Worm (Caenorhabditis elegans): ENCODE measurements around the gene hlh-13.

Gene hlh-13

DNA sequence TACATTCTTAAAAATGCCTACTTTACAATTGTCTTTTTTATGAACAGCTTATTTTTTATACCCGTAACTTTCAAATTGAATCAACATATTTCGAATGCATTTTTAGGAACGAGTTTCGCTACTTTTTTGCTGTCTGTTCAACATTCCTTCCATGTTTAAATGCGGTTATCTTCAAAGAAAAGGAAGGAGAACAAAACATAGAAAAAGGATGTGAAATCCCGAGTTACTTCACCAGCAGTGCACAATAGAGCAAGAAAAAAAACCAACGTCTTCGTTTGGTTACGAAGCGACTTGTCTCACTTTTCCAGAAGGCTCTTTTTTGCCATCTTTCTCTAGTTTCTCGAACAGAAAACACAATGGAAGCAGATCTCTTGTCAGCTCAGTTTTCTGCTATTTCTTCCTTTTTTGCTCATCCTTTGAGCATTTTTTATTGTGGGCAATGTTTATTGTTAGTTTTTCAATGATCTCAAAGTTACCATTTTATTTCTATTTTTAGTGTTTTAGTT, 36.7 kb downstream of the hlh-13 start, which contains the start of gene cka-2:
cka-2 (plus strand) TSS at position 456 of the 506 bp plus-strand sequence.
- TF ChIP-seq lin-14 (GFP tag; optimal IDR thresholded peaks at IDR 0.05): peak; percentile 67
- TF ChIP-seq fkh-4 (tag; optimal IDR thresholded peaks at IDR 0.05; ENCODE audit: borderline replicate concordance): no peak
- TF ChIP-seq fkh-10 (GFP tag; optimal IDR thresholded peaks at IDR 0.05): peak; percentile 76
- TF ChIP-seq ceh-82 (tag; optimal IDR thresholded peaks at IDR 0.05): peak in 1 of 3 experiments; percentile 23
- no peak for TF ChIP-seq mab-9 (GFP tag; IDR thresholded peaks at IDR 0.05)
- no peak for TF ChIP-seq nhr-20 (tag; optimal IDR thresholded peaks at IDR 0.05)
- TF ChIP-seq rnt-1 (tag; optimal IDR thresholded peaks at IDR 0.05): no peak
- peak; percentile 8 for TF ChIP-seq nhr-71 (tag; optimal IDR thresholded peaks at IDR 0.05)

DNA sequence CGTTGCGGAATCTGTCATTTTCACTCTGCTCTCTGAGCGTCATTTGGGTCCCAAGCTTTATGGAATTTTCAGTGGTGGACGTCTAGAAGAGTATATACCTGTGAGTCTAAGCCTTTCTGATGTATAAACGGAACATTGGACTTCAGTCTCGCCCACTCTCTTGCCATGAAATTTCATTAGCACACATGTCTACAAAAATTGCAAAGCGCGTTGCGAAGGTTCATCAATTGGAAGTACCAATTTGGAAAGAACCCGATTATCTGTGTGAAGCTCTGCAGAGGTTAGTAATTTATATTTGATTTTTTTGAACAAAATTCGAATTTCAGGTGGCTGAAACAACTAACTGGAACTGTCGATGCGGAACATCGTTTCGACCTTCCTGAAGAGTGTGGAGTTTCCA, 40.8 kb downstream of the hlh-13 start:
- TF ChIP-seq isw-1 (GFP tag; IDR thresholded peaks at IDR 0.05) (no peak), fkh-4 (tag; optimal IDR thresholded peaks at IDR 0.05; ENCODE audit: borderline replicate concordance) (no peak), mdl-1 (tag; optimal IDR thresholded peaks at IDR 0.05) (no peak), nhr-20 (tag; optimal IDR thresholded peaks at IDR 0.05) (no peak), unc-30 (tag; optimal IDR thresholded peaks at IDR 0.05) (no peak), ces-1 (GFP tag; optimal IDR thresholded peaks at IDR 0.05) (no peak), lin-39 (tag; optimal IDR thresholded peaks at IDR 0.05) (no peak), hpl-2 (GFP tag; optimal IDR thresholded peaks at IDR 0.05) (no peak), nhr-77 (tag; optimal IDR thresholded peaks at IDR 0.05) (no peak), efl-1 (optimal IDR thresholded peaks at IDR 0.05) (no peak), efl-1 (GFP tag; optimal IDR thresholded peaks at IDR 0.05 in 1 of 2) (no peak), grh-1 (GFP tag; IDR thresholded peaks at IDR 0.05) (no peak), egl-13 (tag; optimal IDR thresholded peaks at IDR 0.05) (no peak), zip-4 (GFP tag; optimal IDR thresholded peaks at IDR 0.05) (no peak), nhr-237 (tag; optimal IDR thresholded peaks at IDR 0.05) (no peak), egl-27 (tag; optimal IDR thresholded peaks at IDR 0.05) (no peak), lin-13 (GFP tag; optimal IDR thresholded peaks at IDR 0.05) (no peak)

DNA sequence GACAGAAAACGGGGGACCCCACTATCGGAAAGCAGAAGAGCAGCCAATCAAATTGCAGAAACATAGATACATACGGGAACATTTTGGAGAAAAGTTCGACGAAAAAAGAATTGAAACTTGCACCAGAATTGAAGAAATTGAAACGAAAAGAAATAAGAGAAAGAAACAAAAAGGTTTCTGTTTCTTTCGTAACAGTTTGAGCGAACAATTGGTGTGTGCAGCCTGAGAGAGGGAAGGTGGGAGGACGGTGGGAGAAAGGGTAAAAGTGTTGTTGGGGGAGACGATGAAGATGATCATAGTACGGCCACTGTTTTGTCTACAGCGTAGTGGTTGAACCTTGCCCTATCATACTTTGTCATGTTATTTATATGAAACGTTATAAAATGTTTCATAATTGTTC, 45.9 kb downstream of the hlh-13 start:
- TF ChIP-seq ceh-82 (tag; optimal IDR thresholded peaks at IDR 0.05): no peak
- peak; percentile 38 for TF ChIP-seq snu-23 (GFP tag; optimal IDR thresholded peaks at IDR 0.05)
- TF ChIP-seq unc-62 (GFP tag; optimal IDR thresholded peaks at IDR 0.05): no peak
- no peak for TF ChIP-seq nhr-84 (tag; optimal IDR thresholded peaks at IDR 0.05)
- TF ChIP-seq sox-4 (tag; optimal IDR thresholded peaks at IDR 0.05): no peak
- no peak for TF ChIP-seq dpl-1 (GFP tag; optimal IDR thresholded peaks at IDR 0.05)
- no peak for TF ChIP-seq nhr-76 (tag; optimal IDR thresholded peaks at IDR 0.05)
- peak; percentile 2 for TF ChIP-seq nhr-90 (tag; optimal IDR thresholded peaks at IDR 0.05; ENCODE audit: poor library complexity)
- TF ChIP-seq lin-14 (GFP tag; optimal IDR thresholded peaks at IDR 0.05): peak; percentile 59
- TF ChIP-seq mdl-1 (tag; optimal IDR thresholded peaks at IDR 0.05): no peak
- TF ChIP-seq aha-1 (tag; optimal IDR thresholded peaks at IDR 0.05): no peak
- peak; percentile 44 for TF ChIP-seq rnt-1 (tag; optimal IDR thresholded peaks at IDR 0.05)
- TF ChIP-seq nhr-20 (tag; optimal IDR thresholded peaks at IDR 0.05): peak; percentile 26
- no peak for TF ChIP-seq lin-13 (GFP tag; optimal IDR thresholded peaks at IDR 0.05)
- no peak for TF ChIP-seq ztf-11 (tag; optimal IDR thresholded peaks at IDR 0.05)
- TF ChIP-seq aly-2 (tag; optimal IDR thresholded peaks at IDR 0.05): no peak
- no peak for TF ChIP-seq nhr-237 (tag; optimal IDR thresholded peaks at IDR 0.05)
- TF ChIP-seq tbx-2 (tag; optimal IDR thresholded peaks at IDR 0.05): no peak
- TF ChIP-seq elt-2 (tag; optimal IDR thresholded peaks at IDR 0.05): no peak
- no peak for TF ChIP-seq lin-35 (GFP tag; optimal IDR thresholded peaks at IDR 0.05)
- TF ChIP-seq nhr-71 (tag; optimal IDR thresholded peaks at IDR 0.05): peak; percentile 33
- peak; percentile 48 for TF ChIP-seq nhr-19 (GFP tag; conservative IDR thresholded peaks at IDR 0.05)

All from whole organism, L1 larva.